Fruit fly (Drosophila melanogaster) S2 (cell line): ENCODE results near the gene goe.

ENCODE experiments used
- CG8478 ChIP-seq: fragments of >200 bp; optimal IDR thresholded peaks from 2 replicates; lab custom pipeline; 2018
- CTCF ChIP-seq, 2 experiments: fragments of >200 bp; optimal IDR thresholded peaks; 2 replicates each; lab custom pipeline; 2018

dm6 chrX:16690499-16690898 is 61.2 kb downstream of the goe start:
- TF ChIP-seq CTCF (optimal IDR thresholded peaks at IDR 0.05; lab: Kevin White, UChicago) (no peak), CG8478 (lab: Kevin White, UChicago) (no peak)
